Fruit fly (Drosophila melanogaster): ENCODE measurements around the gene RIOK2.

- TF ChIP-seq CG8478 (optimal IDR thresholded peaks at IDR 0.05) (no peak), CTCF (optimal IDR thresholded peaks at IDR 0.05) (peak; percentile 8 to 30)
Measured at dm6 chr3R:25249145-25250141, 16.2 kb upstream of the RIOK2 start, which contains the start of gene Nup358.

All from S2 (cell line).